Worm (Caenorhabditis elegans): Measurements from ENCODE around the gene Y70G10A.3.

Y70G10A.3 gene

ce11 chrIII:10206352-10206751, 32.6 kb upstream of the Y70G10A.3 start:
- TF ChIP-seq efl-1 (optimal IDR thresholded peaks at IDR 0.05) (no peak), efl-1 (GFP tag; optimal IDR thresholded peaks at IDR 0.05 in 1 of 2) (peak in 1 of 2 experiments; percentile 82), pag-3 (tag; optimal IDR thresholded peaks at IDR 0.05; ENCODE audit: borderline replicate concordance, insufficient read depth) (no peak)

- TF ChIP-seq lsy-2 (tag; optimal IDR thresholded peaks at IDR 0.05) (no peak), ama-1 (optimal IDR thresholded peaks at IDR 0.05) (peak; percentile 19)
Measured at ce11 chrIII:10209703-10210102, 29.2 kb upstream of the Y70G10A.3 start, which contains the start of gene T20G5.9. Gene T20G5.9, plus strand, starts transcription at chrIII:10209840.

- TF ChIP-seq mab-9 (GFP tag; IDR thresholded peaks at IDR 0.05) (no peak), nhr-20 (tag; optimal IDR thresholded peaks at IDR 0.05) (no peak), lin-39 (tag; optimal IDR thresholded peaks at IDR 0.05) (no peak), grh-1 (GFP tag; IDR thresholded peaks at IDR 0.05) (no peak), lin-35 (GFP tag; optimal IDR thresholded peaks at IDR 0.05) (no peak), mdl-1 (tag; optimal IDR thresholded peaks at IDR 0.05) (no peak), elt-2 (tag; optimal IDR thresholded peaks at IDR 0.05) (no peak), nhr-90 (tag; optimal IDR thresholded peaks at IDR 0.05; ENCODE audit: poor library complexity) (no peak), unc-30 (tag; optimal IDR thresholded peaks at IDR 0.05) (no peak), egl-27 (tag; optimal IDR thresholded peaks at IDR 0.05) (no peak), hlh-4 (tag; optimal IDR thresholded peaks at IDR 0.05) (no peak), sox-4 (tag; optimal IDR thresholded peaks at IDR 0.05) (no peak), unc-62 (GFP tag; optimal IDR thresholded peaks at IDR 0.05) (no peak), efl-1 (optimal IDR thresholded peaks at IDR 0.05) (no peak), efl-1 (GFP tag; optimal IDR thresholded peaks at IDR 0.05 in 1 of 2) (no peak), Y116A8C.19 (tag; optimal IDR thresholded peaks at IDR 0.05; ENCODE audit: borderline replicate concordance) (no peak), unc-86 (tag; optimal IDR thresholded peaks at IDR 0.05) (no peak)
Measured at ce11 chrIII:10211889-10212494, 26.9 kb upstream of the Y70G10A.3 start, which contains the start of the genes blos-1 and best-18. Gene blos-1, minus strand, starts transcription at chrIII:10211946. Gene best-18, plus strand, starts transcription at chrIII:10212396.

- TF ChIP-seq nhr-47 (tag; optimal IDR thresholded peaks at IDR 0.05) (peak; percentile 66), ets-5 (GFP tag; IDR thresholded peaks at IDR 0.05) (no peak), C34B4.2 (tag; optimal IDR thresholded peaks at IDR 0.05) (no peak), zag-1 (tag; optimal IDR thresholded peaks at IDR 0.05) (no peak), lir-3 (tag; optimal IDR thresholded peaks at IDR 0.05; ENCODE audit: poor library complexity) (peak; percentile 3), nhr-12 (tag; optimal IDR thresholded peaks at IDR 0.05) (no peak), nhr-20 (tag; optimal IDR thresholded peaks at IDR 0.05) (peak; percentile 45), efl-1 (optimal IDR thresholded peaks at IDR 0.05) (peak; percentile 14 to 31), efl-1 (GFP tag; optimal IDR thresholded peaks at IDR 0.05 in 1 of 2) (peak in 1 of 2 experiments; percentile 92), sup-37 (GFP tag; optimal IDR thresholded peaks at IDR 0.05) (peak; percentile 38), pqm-1 (tag; optimal IDR thresholded peaks at IDR 0.05) (no peak), swsn-7 (tag; optimal IDR thresholded peaks at IDR 0.05) (peak; percentile 28), ceh-82 (tag; optimal IDR thresholded peaks at IDR 0.05) (no peak), nhr-19 (GFP tag; conservative IDR thresholded peaks at IDR 0.05) (peak; percentile 61), sox-4 (tag; optimal IDR thresholded peaks at IDR 0.05) (no peak), ztf-4 (tag; optimal IDR thresholded peaks at IDR 0.05) (peak; percentile 92), ama-1 (optimal IDR thresholded peaks at IDR 0.05) (peak; percentile 86), ceh-88 (GFP tag; IDR thresholded peaks at IDR 0.05) (peak; percentile 45; the same call in 1 of the 2 replicates), unc-62 (GFP tag; optimal IDR thresholded peaks at IDR 0.05) (no peak), lin-14 (GFP tag; optimal IDR thresholded peaks at IDR 0.05) (peak; percentile 24), nhr-71 (tag; optimal IDR thresholded peaks at IDR 0.05) (peak; percentile 75), rnt-1 (tag; optimal IDR thresholded peaks at IDR 0.05) (peak; percentile 48), xbp-1 (tag; optimal IDR thresholded peaks at IDR 0.05) (peak; percentile 48), hpl-2 (GFP tag; optimal IDR thresholded peaks at IDR 0.05) (peak; percentile 46), ztf-11 (tag; optimal IDR thresholded peaks at IDR 0.05) (peak in 1 of 2 experiments; percentile 22), snu-23 (GFP tag; optimal IDR thresholded peaks at IDR 0.05) (peak; percentile 75), nhr-76 (tag; optimal IDR thresholded peaks at IDR 0.05) (no peak), aly-2 (tag; optimal IDR thresholded peaks at IDR 0.05) (peak; percentile 99), lsy-2 (tag; optimal IDR thresholded peaks at IDR 0.05) (peak; percentile 5 to 34), nhr-84 (tag; optimal IDR thresholded peaks at IDR 0.05) (no peak), dsc-1 (tag; optimal IDR thresholded peaks at IDR 0.05) (peak; percentile 10), unc-130 (tag; optimal IDR thresholded peaks at IDR 0.05) (no peak), lin-35 (GFP tag; optimal IDR thresholded peaks at IDR 0.05) (peak in 1 of 2 experiments; percentile 62)
Measured at ce11 chrIII:10214540-10214979, 24.3 kb upstream of the Y70G10A.3 start.
